Worm (Caenorhabditis elegans): ENCODE data around the gene vps-41.

vps-41 gene

ce11 chrX:5283531-5283930 is at the start of gene vps-41:
vps-41 (plus strand) TSS chrX:5283831.
- no peak for TF ChIP-seq irx-1 (tag; optimal IDR thresholded peaks at IDR 0.05)

- no peak for TF ChIP-seq ces-1 (GFP tag; optimal IDR thresholded peaks at IDR 0.05)
- no peak for TF ChIP-seq efl-1 (optimal IDR thresholded peaks at IDR 0.05)
- TF ChIP-seq efl-1 (GFP tag; optimal IDR thresholded peaks at IDR 0.05 in 1 of 2): peak in 1 of 2 experiments; percentile 61
Measured at ce11 chrX:5238246-5238645, 45.4 kb upstream of the vps-41 start.

- TF ChIP-seq efl-1 (optimal IDR thresholded peaks at IDR 0.05): no peak
- peak in 1 of 2 experiments; percentile 86 for TF ChIP-seq efl-1 (GFP tag; optimal IDR thresholded peaks at IDR 0.05 in 1 of 2)
- peak in 1 of 3 experiments; percentile 7 for TF ChIP-seq ceh-82 (tag; optimal IDR thresholded peaks at IDR 0.05)
- peak; percentile 49 for TF ChIP-seq fkh-4 (tag; optimal IDR thresholded peaks at IDR 0.05; ENCODE audit: borderline replicate concordance)
- no peak for TF ChIP-seq isw-1 (GFP tag; IDR thresholded peaks at IDR 0.05)
- TF ChIP-seq dsc-1 (tag; optimal IDR thresholded peaks at IDR 0.05): peak; percentile 90
- TF ChIP-seq dpl-1 (GFP tag; optimal IDR thresholded peaks at IDR 0.05): no peak
- peak; percentile 83 for TF ChIP-seq blmp-1 (tag; optimal IDR thresholded peaks at IDR 0.05)
- TF ChIP-seq mep-1 (tag; optimal IDR thresholded peaks at IDR 0.05): peak; percentile 26
Measured at ce11 chrX:5243382-5243979, 40.1 kb upstream of the vps-41 start, which contains the start of gene mtm-5. mtm-5 (minus strand) TSS chrX:5243408.

- TF ChIP-seq nhr-19 (GFP tag; conservative IDR thresholded peaks at IDR 0.05) (peak; percentile 75), ces-1 (GFP tag; optimal IDR thresholded peaks at IDR 0.05) (no peak), nhr-20 (tag; optimal IDR thresholded peaks at IDR 0.05) (peak; percentile 82), dpl-1 (GFP tag; optimal IDR thresholded peaks at IDR 0.05) (peak; percentile 8 to 70 (median 55)), hpl-2 (GFP tag; optimal IDR thresholded peaks at IDR 0.05) (no peak), nhr-12 (tag; optimal IDR thresholded peaks at IDR 0.05) (no peak), isw-1 (GFP tag; IDR thresholded peaks at IDR 0.05) (no peak), efl-3 (GFP tag; optimal IDR thresholded peaks at IDR 0.05) (no peak), skn-1 (tag; optimal IDR thresholded peaks at IDR 0.05) (peak; percentile 43), C04F5.9 (tag; optimal IDR thresholded peaks at IDR 0.05) (no peak), vab-15 (tag; optimal IDR thresholded peaks at IDR 0.05) (no peak), nhr-90 (tag; optimal IDR thresholded peaks at IDR 0.05; ENCODE audit: poor library complexity) (peak; percentile 80), tlp-1 (tag; optimal IDR thresholded peaks at IDR 0.05) (no peak), sptf-1 (tag; optimal IDR thresholded peaks at IDR 0.05) (no peak), ztf-11 (tag; optimal IDR thresholded peaks at IDR 0.05) (peak in 1 of 2 experiments; percentile 53), fkh-10 (GFP tag; optimal IDR thresholded peaks at IDR 0.05) (no peak), snu-23 (GFP tag; optimal IDR thresholded peaks at IDR 0.05) (peak; percentile 80), lir-3 (tag; optimal IDR thresholded peaks at IDR 0.05; ENCODE audit: poor library complexity) (no peak), ceh-8 (GFP tag; optimal IDR thresholded peaks at IDR 0.05) (peak; percentile 42), efl-1 (optimal IDR thresholded peaks at IDR 0.05) (peak; percentile 40 to 51), efl-1 (GFP tag; optimal IDR thresholded peaks at IDR 0.05 in 1 of 2) (peak; percentile 45 to 95), ama-1 (optimal IDR thresholded peaks at IDR 0.05) (no peak), unc-86 (tag; optimal IDR thresholded peaks at IDR 0.05) (peak; percentile 65), blmp-1 (tag; optimal IDR thresholded peaks at IDR 0.05) (peak; percentile 90), egl-27 (tag; optimal IDR thresholded peaks at IDR 0.05) (no peak), lsy-2 (tag; optimal IDR thresholded peaks at IDR 0.05) (peak; percentile 75 to 80), swsn-7 (tag; optimal IDR thresholded peaks at IDR 0.05) (peak; percentile 81), ztf-4 (tag; optimal IDR thresholded peaks at IDR 0.05) (peak; percentile 24), nhr-28 (tag; optimal IDR thresholded peaks at IDR 0.05) (no peak), hlh-4 (tag; optimal IDR thresholded peaks at IDR 0.05) (no peak), nhr-85 (tag) (peak; percentile 89), ceh-88 (GFP tag; IDR thresholded peaks at IDR 0.05) (no peak), mef-2 (tag; optimal IDR thresholded peaks at IDR 0.05) (no peak), lin-35 (GFP tag; optimal IDR thresholded peaks at IDR 0.05) (peak; percentile 66 to 71), C16A3.4 (tag; optimal IDR thresholded peaks at IDR 0.05) (peak; percentile 63), elt-3 (tag; optimal IDR thresholded peaks at IDR 0.05) (peak in 1 of 6 experiments; percentile 79), lin-14 (GFP tag; optimal IDR thresholded peaks at IDR 0.05) (peak; percentile 92), mdl-1 (tag; optimal IDR thresholded peaks at IDR 0.05) (no peak), lin-13 (GFP tag; optimal IDR thresholded peaks at IDR 0.05) (peak; percentile 51), zip-4 (GFP tag; optimal IDR thresholded peaks at IDR 0.05) (no peak)
Measured at ce11 chrX:5244041-5244440, 39.6 kb upstream of the vps-41 start, which contains the start of gene Y34B4A.7. Y34B4A.7 (plus strand) TSS chrX:5244337.
